Worm (Caenorhabditis elegans) whole organism, L4/young adult: ENCODE results near the gene grl-15.

Source experiments
- dao-5 ChIP-seq: sonication (generic microtip); optimal IDR thresholded peaks from 2 replicates; lab custom pipeline; 2016; ENCODE audit warnings: missing genotype, missing genetic modification characterization, moderate library complexity, missing compliant biosample characterization
- him-1 ChIP-seq: sonication (generic microtip); optimal IDR thresholded peaks from 2 replicates; lab custom pipeline; 2016; ENCODE audit warnings: missing genotype, missing genetic modification reagents, missing genetic modification characterization, missing compliant biosample characterization

ce11 chrIII:12230195-12230594 is 5.6 kb downstream of the grl-15 start:
- TF ChIP-seq him-1 (no peak), dao-5 (no peak)
